Worm (Caenorhabditis elegans) whole organism, L2 larva: ENCODE measurements around the gene C08F11.13.
"Not testable (repeated sequence)": the region's sequence is repeated elsewhere in the genome, so short reads cannot be mapped to it uniquely, and the experiment has no call there.

Experiments used
- F13H6.1 ChIP-seq: sonication (generic microtip); optimal IDR thresholded peaks from 2 replicates; lab custom pipeline; 2016; ENCODE audit warnings: missing genetic modification characterization, missing compliant biosample characterization
- lsy-2 ChIP-seq, 2 experiments: fragments of 150-350 bp in 1 of 2; sonication (generic microtip) in 1 of 2; optimal IDR thresholded peaks; 2 replicates each; lab custom pipeline; 2014 to 2017; ENCODE audit warnings: missing biosample characterization in 2 of 2, missing genetic modification characterization in 2 of 2
- mbf-1 ChIP-seq: sonication (generic microtip); optimal IDR thresholded peaks from 2 replicates; lab custom pipeline; 2017; ENCODE audit warnings: missing biosample characterization, missing genetic modification characterization
- nhr-77 ChIP-seq: fragments of 150-350 bp; optimal IDR thresholded peaks from 2 replicates; lab custom pipeline; 2014; ENCODE audit warnings: missing biosample characterization, missing genetic modification characterization
- ztf-1 ChIP-seq: fragments of 200-800 bp; sonication (Bioruptor generic); conservative IDR thresholded peaks from 2 replicates; pipeline ENCODE4 v1.3.6; 2022; ENCODE audit warnings: missing genetic modification characterization, missing compliant biosample characterization

- not testable (repeated sequence) for TF ChIP-seq nhr-77 (tag; lab: Kevin White, UChicago); F13H6.1 (tag; lab: Kevin White, UChicago); ztf-1 (GFP tag; lab: Robert Waterston, UW); lsy-2 (tag; optimal IDR thresholded peaks at IDR 0.05; lab: Kevin White, UChicago); mbf-1 (tag; lab: Kevin White, UChicago)
Measured at ce11 chrIV:13651411-13651810, 41.7 kb upstream of the C08F11.13 start, which contains the start of gene C08F11.12.
